Worm (Caenorhabditis elegans) whole organism, L3 larva: ENCODE results near the gene hosl-1.

Experiments used
- aly-2 ChIP-seq: fragments of 150-350 bp; optimal IDR thresholded peaks from 2 replicates; lab custom pipeline; 2014; ENCODE audit warnings: missing biosample characterization, missing genetic modification characterization
- elt-2 ChIP-seq: sonication (generic microtip); optimal IDR thresholded peaks from 2 replicates; lab custom pipeline; 2016; ENCODE audit warnings: missing genetic modification reagents, mild to moderate bottlenecking, missing genetic modification characterization, missing compliant biosample characterization
- nfya-1 ChIP-seq: sonication (generic microtip); optimal IDR thresholded peaks from 2 replicates; lab custom pipeline; 2017; ENCODE audit warnings: missing genetic modification characterization, mild to moderate bottlenecking, missing compliant biosample characterization, antibody characterized with exemption, moderate library complexity; ENCODE audit not compliant: insufficient read depth
- nhr-11 ChIP-seq: fragments of 150-350 bp; optimal IDR thresholded peaks from 2 replicates; lab custom pipeline; 2014; ENCODE audit warnings: missing biosample characterization, missing genetic modification characterization
- nhr-76 ChIP-seq: fragments of 150-350 bp; sonication (generic microtip); optimal IDR thresholded peaks from 5 replicates; lab custom pipeline; 2014; ENCODE audit warnings: missing biosample characterization, missing genetic modification characterization
- pha-4 ChIP-seq: fragments of 150-350 bp; optimal IDR thresholded peaks from 2 replicates; lab custom pipeline; 2014; ENCODE audit warnings: missing biosample characterization, missing genetic modification reagents, missing genetic modification characterization
- skn-1 ChIP-seq: fragments of 150-350 bp; optimal IDR thresholded peaks from 2 replicates; lab custom pipeline; 2014; ENCODE audit warnings: missing biosample characterization, missing genetic modification characterization

ce11 chrX:4600987-4601386 is 35.9 kb upstream of the hosl-1 start:
- TF ChIP-seq aly-2 (tag; lab: Kevin White, UChicago) (no peak), pha-4 (tag; lab: Kevin White, UChicago) (no peak), nhr-76 (tag; lab: Kevin White, UChicago) (no peak), nhr-11 (tag; lab: Kevin White, UChicago) (no peak), elt-2 (no peak), nfya-1 (tag; lab: Kevin White, UChicago) (no peak), skn-1 (tag; lab: Kevin White, UChicago) (no peak)
